Fruit fly (Drosophila melanogaster): ENCODE data around the gene CG10359.

Gene CG10359

dm6 chr3L:3617252-3617651 lies 5.3 kb downstream of the CG10359 start (continued):
- TF ChIP-seq CG12942 (GFP tag; optimal IDR thresholded peaks at IDR 0.05) (peak; percentile 64), ftz-f1 (GFP tag; optimal IDR thresholded peaks at IDR 0.05) (no peak), tgo (GFP tag; IDR thresholded peaks at IDR 0.05) (peak; percentile 78), toy (GFP tag; IDR thresholded peaks at IDR 0.05) (no peak), CG2129 (GFP tag; IDR thresholded peaks at IDR 0.05; ENCODE audit: partially characterized antibody) (no peak), al (GFP tag; IDR thresholded peaks at IDR 0.05) (peak; percentile 4; the same call in 1 of the 2 replicates), dysf (GFP tag; IDR thresholded peaks at IDR 0.05) (peak; percentile 68; the same call in 1 of the 3 replicates), nerfin-1 (tag; optimal IDR thresholded peaks at IDR 0.05) (peak; percentile 44), CG4360 (GFP tag; IDR thresholded peaks at IDR 0.05) (peak; percentile 67), Jarid2 (GFP tag; optimal IDR thresholded peaks at IDR 0.05) (peak; percentile 47), psq (GFP tag; optimal IDR thresholded peaks at IDR 0.05) (peak; percentile 69), CG10565 (GFP tag; optimal IDR thresholded peaks at IDR 0.05) (no peak), CG14050 (GFP tag; IDR thresholded peaks at IDR 0.05) (peak; percentile 43; the same call in 2 of the 3 replicates), BEAF-32 (GFP tag; optimal IDR thresholded peaks at IDR 0.05) (no peak), ash1 (GFP tag; optimal IDR thresholded peaks at IDR 0.05) (no peak), CG11695 (GFP tag; IDR thresholded peaks at IDR 0.05) (peak; percentile 81), zf30C (GFP tag; optimal IDR thresholded peaks at IDR 0.05) (peak; percentile 82), Dfd (GFP tag; optimal IDR thresholded peaks at IDR 0.05) (no peak), cg (GFP tag; optimal IDR thresholded peaks at IDR 0.05) (no peak), Dip3 (GFP tag; optimal IDR thresholded peaks at IDR 0.05) (peak; percentile 37), CG6791 (GFP tag; IDR thresholded peaks at IDR 0.05; ENCODE audit: partially characterized antibody) (no peak), ase (GFP tag; IDR thresholded peaks at IDR 0.05) (peak; percentile 63; the same call in 2 of the 3 replicates), Six4 (GFP tag; optimal IDR thresholded peaks at IDR 0.05) (peak; percentile 71), CG1603 (tag; optimal IDR thresholded peaks at IDR 0.05) (peak; percentile 93), hkb (optimal IDR thresholded peaks at IDR 0.05) (no peak), hkb (GFP tag; IDR thresholded peaks at IDR 0.05) (peak; percentile 82), gcm (GFP tag; optimal IDR thresholded peaks at IDR 0.05) (peak; percentile 87), CG12769 (tag; optimal IDR thresholded peaks at IDR 0.05) (peak; percentile 62), NFAT (GFP tag; IDR thresholded peaks at IDR 0.05) (peak; percentile 51; the same call in 1 of the 2 replicates), CG12071 (GFP tag; optimal IDR thresholded peaks at IDR 0.05) (peak; percentile 8), CG8359 (GFP tag; optimal IDR thresholded peaks at IDR 0.05; ENCODE audit: borderline replicate concordance) (peak; percentile 31), Doc3 (GFP tag; IDR thresholded peaks at IDR 0.05; ENCODE audit: partially characterized antibody) (no peak), D19A (tag; optimal IDR thresholded peaks at IDR 0.05) (peak; percentile 81), CG6254 (GFP tag; optimal IDR thresholded peaks at IDR 0.05) (peak; percentile 74), ssp (GFP tag; IDR thresholded peaks at IDR 0.05) (peak; percentile 74), CG13287 (GFP tag; IDR thresholded peaks at IDR 0.05; ENCODE audit: partially characterized antibody) (no peak), CG12236 (GFP tag; optimal IDR thresholded peaks at IDR 0.05) (peak; percentile 80), CG15514 (GFP tag; optimal IDR thresholded peaks at IDR 0.05) (peak; percentile 16), hb (GFP tag; IDR thresholded peaks at IDR 0.05; ENCODE audit: partially characterized antibody) (no peak), bowl (GFP tag; IDR thresholded peaks at IDR 0.05) (no peak), p53 (GFP tag; optimal IDR thresholded peaks at IDR 0.05) (peak; percentile 6), wdn (GFP tag; IDR thresholded peaks at IDR 0.05) (no peak)
